Fruit fly (Drosophila melanogaster) whole organism, prepupa: ENCODE data around the gene CG12594.

Source experiments
- CG10631 ChIP-seq: fragments of 200-800 bp; sonication (Bioruptor generic); optimal IDR thresholded peaks from 2 replicates; lab custom pipeline; 2016; ENCODE audit warnings: missing biosample characterization, missing genetic modification characterization
- CG10669 ChIP-seq: fragments of 200-800 bp; sonication (Bioruptor generic); optimal IDR thresholded peaks from 3 replicates; lab custom pipeline; 2018; ENCODE audit warnings: missing biosample characterization, mild to moderate bottlenecking, missing genetic modification characterization, moderate library complexity
- CG11294 ChIP-seq: fragments of 200-800 bp; sonication (Bioruptor generic); IDR thresholded peaks from 2 replicates; pipeline ENCODE4 v1.3.6; 2022; ENCODE audit warnings: missing biosample characterization, missing genetic modification characterization
- CG11762 ChIP-seq: fragments of 200-800 bp; sonication (Bioruptor generic); optimal IDR thresholded peaks from 3 replicates; lab custom pipeline; 2016; ENCODE audit warnings: missing biosample characterization, missing genetic modification characterization; ENCODE audit not compliant: insufficient read depth
- CG11902 ChIP-seq: fragments of 200-800 bp; sonication (Bioruptor generic); optimal IDR thresholded peaks from 3 replicates; lab custom pipeline; 2016; ENCODE audit warnings: missing biosample characterization, missing genetic modification characterization
- CG15336 ChIP-seq: fragments of 200-800 bp; sonication (Bioruptor generic); IDR thresholded peaks from 2 replicates; pipeline ENCODE4 v1.3.6; 2022; ENCODE audit warnings: missing biosample characterization, missing genetic modification characterization
- CG1621 ChIP-seq: fragments of 200-800 bp; sonication (Bioruptor generic); optimal IDR thresholded peaks from 3 replicates; lab custom pipeline; 2018; ENCODE audit warnings: missing biosample characterization, mild to moderate bottlenecking, missing genetic modification characterization
- CG16779 ChIP-seq: fragments of 200-800 bp; sonication (Bioruptor generic); optimal IDR thresholded peaks from 3 replicates; lab custom pipeline; 2017; ENCODE audit warnings: missing biosample characterization, mild to moderate bottlenecking, missing genetic modification characterization
- CG3032 ChIP-seq: fragments of 200-800 bp; optimal IDR thresholded peaks from 2 replicates; lab custom pipeline; 2019; ENCODE audit warnings: missing biosample characterization, mild to moderate bottlenecking, missing genetic modification characterization, moderate library complexity
- CG31627 ChIP-seq: fragments of 200-800 bp; sonication (Bioruptor generic); optimal IDR thresholded peaks from 3 replicates; lab custom pipeline; 2016; ENCODE audit warnings: missing biosample characterization, missing genetic modification characterization
- CG32006 ChIP-seq: fragments of 200-800 bp; sonication (Bioruptor generic); optimal IDR thresholded peaks from 3 replicates; lab custom pipeline; 2017; ENCODE audit warnings: missing biosample characterization, mild to moderate bottlenecking, missing genetic modification characterization
- CG34406 ChIP-seq: fragments of 200-800 bp; sonication (Bioruptor generic); optimal IDR thresholded peaks from 3 replicates; lab custom pipeline; 2016; ENCODE audit warnings: missing biosample characterization, missing genetic modification characterization
- CG3919 ChIP-seq: fragments of 200-800 bp; sonication (Bioruptor generic); optimal IDR thresholded peaks from 3 replicates; lab custom pipeline; 2016; ENCODE audit warnings: missing biosample characterization, missing genetic modification characterization
- CG4318 ChIP-seq: fragments of 200-800 bp; sonication (Bioruptor generic); optimal IDR thresholded peaks from 3 replicates; lab custom pipeline; 2017; ENCODE audit warnings: missing biosample characterization, mild to moderate bottlenecking, missing genetic modification characterization
- CG6276 ChIP-seq: fragments of 200-800 bp; sonication (Bioruptor generic); optimal IDR thresholded peaks from 2 replicates; lab custom pipeline; 2017; ENCODE audit warnings: missing biosample characterization, mild to moderate bottlenecking, missing genetic modification characterization
- CG6792 ChIP-seq: fragments of 200-800 bp; sonication (Bioruptor generic); optimal IDR thresholded peaks from 3 replicates; lab custom pipeline; 2016; ENCODE audit warnings: missing biosample characterization, missing genetic modification characterization
- CG6808 ChIP-seq: fragments of 200-800 bp; sonication (Bioruptor generic); optimal IDR thresholded peaks from 3 replicates; lab custom pipeline; 2017; ENCODE audit warnings: missing biosample characterization, missing genetic modification characterization, mild to moderate bottlenecking, moderate library complexity, missing genetic modification reagents
- CG6854 ChIP-seq: fragments of 200-800 bp; sonication (Bioruptor generic); optimal IDR thresholded peaks from 2 replicates; lab custom pipeline; 2017; ENCODE audit warnings: missing biosample characterization, mild to moderate bottlenecking, missing genetic modification characterization
- CG8119 ChIP-seq: fragments of 200-800 bp; sonication (Bioruptor generic); IDR thresholded peaks from 3 replicates; pipeline ENCODE4 v1.3.6; 2022; ENCODE audit warnings: missing biosample characterization, missing genetic modification characterization
- CG8319 ChIP-seq: fragments of 200-800 bp; sonication (Bioruptor generic); optimal IDR thresholded peaks from 3 replicates; lab custom pipeline; 2016; ENCODE audit warnings: missing biosample characterization, missing genetic modification characterization
- CG8632 ChIP-seq: fragments of 200-800 bp; sonication (Bioruptor generic); optimal IDR thresholded peaks from 3 replicates; lab custom pipeline; 2016; ENCODE audit warnings: missing biosample characterization, missing genetic modification characterization
- Eip75B ChIP-seq: fragments of 200-800 bp; sonication (Bioruptor generic); optimal IDR thresholded peaks from 3 replicates; lab custom pipeline; 2016; ENCODE audit warnings: missing biosample characterization, missing genetic modification characterization
- Eip78C ChIP-seq: fragments of 200-800 bp; sonication (Bioruptor generic); peaks from one replicate; lab custom pipeline; 2016; ENCODE audit warnings: missing biosample characterization, missing genetic modification characterization
- Ets96B ChIP-seq: fragments of 200-800 bp; optimal IDR thresholded peaks from 2 replicates; lab custom pipeline; 2019; ENCODE audit warnings: missing biosample characterization, mild to moderate bottlenecking, missing genetic modification characterization, moderate library complexity
- Gug ChIP-seq: fragments of 200-800 bp; sonication (Bioruptor generic); IDR thresholded peaks from 2 replicates; pipeline ENCODE4 v1.3.6; 2022; ENCODE audit warnings: missing biosample characterization, missing genetic modification characterization
- Hr38 ChIP-seq: sonication (Bioruptor generic); optimal IDR thresholded peaks from 2 replicates; lab custom pipeline; 2016; ENCODE audit warnings: missing biosample characterization, missing genetic modification characterization
- Hr39 ChIP-seq: fragments of 200-800 bp; sonication (Bioruptor generic); optimal IDR thresholded peaks from 2 replicates; lab custom pipeline; 2016; ENCODE audit warnings: missing biosample characterization, missing genetic modification characterization
- Hr4 ChIP-seq: fragments of 200-800 bp; sonication (Bioruptor generic); optimal IDR thresholded peaks from 3 replicates; lab custom pipeline; 2016; ENCODE audit warnings: missing biosample characterization, missing genetic modification characterization
- Lpt ChIP-seq: fragments of 200-800 bp; sonication (Bioruptor generic); optimal IDR thresholded peaks from 3 replicates; lab custom pipeline; 2016; ENCODE audit warnings: missing biosample characterization, missing genetic modification characterization
- Met ChIP-seq: fragments of 200-800 bp; sonication (Bioruptor generic); optimal IDR thresholded peaks from 3 replicates; lab custom pipeline; 2016; ENCODE audit warnings: missing biosample characterization, missing genetic modification characterization
- OdsH ChIP-seq: fragments of 200-800 bp; sonication (Bioruptor generic); optimal IDR thresholded peaks from 3 replicates; lab custom pipeline; 2016; ENCODE audit warnings: missing biosample characterization, missing genetic modification characterization
- Smox ChIP-seq: fragments of 200-800 bp; sonication (Bioruptor generic); optimal IDR thresholded peaks from 3 replicates; lab custom pipeline; 2016; ENCODE audit warnings: missing biosample characterization, missing genetic modification characterization
- Sox14 ChIP-seq: fragments of 200-800 bp; sonication (Bioruptor generic); optimal IDR thresholded peaks from 3 replicates; lab custom pipeline; 2016; ENCODE audit warnings: missing biosample characterization, missing genetic modification characterization
- Sox15 ChIP-seq: fragments of 200-800 bp; sonication (Bioruptor generic); optimal IDR thresholded peaks from 3 replicates; lab custom pipeline; 2016; ENCODE audit warnings: missing biosample characterization, missing genetic modification characterization
- achi ChIP-seq: fragments of 200-800 bp; sonication (Bioruptor generic); optimal IDR thresholded peaks from 3 replicates; lab custom pipeline; 2016; ENCODE audit warnings: missing biosample characterization, missing genetic modification characterization
- cyc ChIP-seq: fragments of 200-800 bp; sonication (Bioruptor generic); optimal IDR thresholded peaks from 3 replicates; lab custom pipeline; 2016; ENCODE audit warnings: missing biosample characterization, missing genetic modification characterization
- dac ChIP-seq: fragments of 200-800 bp; sonication (Bioruptor generic); optimal IDR thresholded peaks from 2 replicates; lab custom pipeline; 2017; ENCODE audit warnings: missing biosample characterization, mild to moderate bottlenecking, missing genetic modification characterization
- esn ChIP-seq: fragments of 200-800 bp; sonication (Bioruptor generic); optimal IDR thresholded peaks from 2 replicates; lab custom pipeline; 2016; ENCODE audit warnings: missing biosample characterization, mild to moderate bottlenecking, missing genetic modification characterization, moderate library complexity
- fkh ChIP-seq: fragments of 200-800 bp; sonication (Bioruptor generic); optimal IDR thresholded peaks from 3 replicates; lab custom pipeline; 2017; ENCODE audit warnings: missing biosample characterization, mild to moderate bottlenecking, missing genetic modification characterization, moderate library complexity
- lz ChIP-seq: fragments of 200-800 bp; sonication (Bioruptor generic); optimal IDR thresholded peaks from 3 replicates; lab custom pipeline; 2016; ENCODE audit warnings: missing biosample characterization, missing genetic modification characterization
- net ChIP-seq: fragments of 200-800 bp; sonication (Bioruptor generic); optimal IDR thresholded peaks from 3 replicates; lab custom pipeline; 2016; ENCODE audit warnings: missing biosample characterization, missing genetic modification characterization
- pdm3 ChIP-seq: fragments of 200-800 bp; sonication (Bioruptor generic); optimal IDR thresholded peaks from 3 replicates; lab custom pipeline; 2016; ENCODE audit warnings: missing biosample characterization, missing genetic modification characterization
- salr ChIP-seq, 2 experiments: fragments of 200-800 bp; sonication (Bioruptor generic); optimal IDR thresholded peaks; 3 replicates each; lab custom pipeline; 2016 to 2018; ENCODE audit warnings: missing biosample characterization in 2 of 2, missing genetic modification characterization in 2 of 2, mild to moderate bottlenecking in 1 of 2
- spab ChIP-seq: fragments of 200-800 bp; sonication (Bioruptor generic); optimal IDR thresholded peaks from 2 replicates; lab custom pipeline; 2017; ENCODE audit warnings: missing biosample characterization, mild to moderate bottlenecking, missing genetic modification characterization, missing genetic modification reagents
- ss ChIP-seq, 2 experiments: fragments of 200-800 bp; sonication (Bioruptor generic); optimal IDR thresholded peaks; 2 replicates in 1 of 2; 3 replicates in 1 of 2; lab custom pipeline; 2017 to 2018; ENCODE audit warnings: mild to moderate bottlenecking in 2 of 2, missing biosample characterization in 2 of 2, missing genetic modification characterization in 2 of 2, moderate library complexity in 1 of 2
- svp ChIP-seq: fragments of 200-800 bp; sonication (Bioruptor generic); peaks from one replicate; lab custom pipeline; 2016; ENCODE audit warnings: missing biosample characterization, missing genetic modification characterization
- topi ChIP-seq: fragments of 200-800 bp; sonication (Bioruptor generic); optimal IDR thresholded peaks from 3 replicates; lab custom pipeline; 2016; ENCODE audit warnings: missing biosample characterization, missing genetic modification characterization

CG12594 gene

dm6 chr3R:11773325-11773998 is 51.9 kb downstream of the CG12594 start (continued):
- TF ChIP-seq CG10669 (GFP tag; lab: Kevin White, UChicago), result no peak
- TF ChIP-seq svp (GFP tag; lab: Kevin White, UChicago), result no peak
- no peak for TF ChIP-seq Lpt (GFP tag; lab: Kevin White, UChicago)
- TF ChIP-seq Hr38 (GFP tag; lab: Kevin White, UChicago), result no peak
- TF ChIP-seq CG16779 (tag; lab: Kevin White, UChicago), result no peak
- TF ChIP-seq CG8119 (GFP tag; lab: Robert Waterston, UW), result peak; percentile 50; the same call in 1 of the 3 replicates
- TF ChIP-seq net (GFP tag; lab: Kevin White, UChicago), result no peak
- TF ChIP-seq OdsH (GFP tag; lab: Kevin White, UChicago), result no peak
- TF ChIP-seq fkh, result no peak
- no peak for TF ChIP-seq Smox (GFP tag; lab: Kevin White, UChicago)
- TF ChIP-seq CG8632 (GFP tag; lab: Kevin White, UChicago), result no peak
- TF ChIP-seq CG11762, result no peak
- TF ChIP-seq dac (GFP tag; lab: Kevin White, UChicago), result no peak
- no peak for TF ChIP-seq spab (GFP tag; lab: Kevin White, UChicago)
- TF ChIP-seq CG11902, result no peak
- no peak for TF ChIP-seq salr (GFP tag; optimal IDR thresholded peaks at IDR 0.05; lab: Kevin White, UChicago)
- no peak for TF ChIP-seq CG3032 (tag; lab: Kevin White, UChicago)
- TF ChIP-seq CG6808, result no peak

DNA sequence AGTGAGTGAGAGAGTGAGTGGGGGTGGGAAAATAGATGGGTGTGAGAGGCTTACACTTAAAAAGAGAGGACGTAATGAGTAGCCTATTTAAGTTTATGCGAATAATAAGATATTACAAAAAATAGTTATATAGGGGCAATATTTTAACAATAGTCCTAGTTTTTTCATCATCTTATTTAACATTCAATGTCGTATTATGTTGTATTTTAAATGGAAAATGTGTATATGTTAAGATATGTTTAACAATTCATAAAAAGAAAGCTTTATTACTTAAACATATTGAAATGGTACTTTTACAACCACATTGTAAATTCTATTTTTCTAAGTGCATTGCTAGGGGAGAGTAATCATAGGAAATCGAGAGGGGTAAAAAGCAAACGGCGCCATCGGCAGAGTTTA is 52.5 kb downstream of the CG12594 start:
- TF ChIP-seq CG6276 (GFP tag; lab: Kevin White, UChicago) (no peak), CG6854 (no peak), CG34406 (GFP tag; lab: Kevin White, UChicago) (peak; percentile 46), Ets96B (tag; lab: Kevin White, UChicago) (peak; percentile 73), Met (peak; percentile 52), pdm3 (GFP tag; lab: Kevin White, UChicago) (peak; percentile 36), CG32006 (peak; percentile 51), Lpt (GFP tag; lab: Kevin White, UChicago) (no peak), CG11902 (no peak), CG3919 (GFP tag; lab: Kevin White, UChicago) (peak; percentile 34), CG16779 (tag; lab: Kevin White, UChicago) (no peak), CG10669 (GFP tag; lab: Kevin White, UChicago) (peak; percentile 38), CG15336 (GFP tag; lab: Robert Waterston, UW) (peak; percentile 42), CG8632 (GFP tag; lab: Kevin White, UChicago) (peak; percentile 21), CG10631 (GFP tag; lab: Kevin White, UChicago) (peak; percentile 53), CG4318 (GFP tag; lab: Kevin White, UChicago) (no peak), cyc (peak; percentile 16), CG11762 (no peak), Hr4 (peak; percentile 47), OdsH (GFP tag; lab: Kevin White, UChicago) (peak; percentile 57), net (GFP tag; lab: Kevin White, UChicago) (peak; percentile 41), Sox15 (GFP tag; lab: Kevin White, UChicago) (peak; percentile 10), Hr39 (peak; percentile 0), topi (peak; percentile 43), CG6808 (peak; percentile 47), Eip78C (peak; percentile 86), spab (GFP tag; lab: Kevin White, UChicago) (peak; percentile 50), salr (GFP tag; optimal IDR thresholded peaks at IDR 0.05; lab: Kevin White, UChicago) (peak in 1 of 2 experiments; percentile 34), CG1621 (no peak), achi (GFP tag; lab: Kevin White, UChicago) (peak; percentile 46), CG6792 (GFP tag; lab: Kevin White, UChicago) (peak; percentile 49), CG31627 (GFP tag; lab: Kevin White, UChicago) (peak; percentile 27), ss (GFP tag; optimal IDR thresholded peaks at IDR 0.05; lab: Kevin White, UChicago) (peak; percentile 32 to 44), Eip75B (GFP tag; lab: Kevin White, UChicago) (peak; percentile 58), CG11294 (no peak), CG8319 (no peak), CG8119 (GFP tag; lab: Robert Waterston, UW) (peak; percentile 36; the same call in 1 of the 3 replicates), esn (GFP tag; lab: Kevin White, UChicago) (peak; percentile 51), Gug (GFP tag; lab: Robert Waterston, UW) (no peak), Sox14 (GFP tag; lab: Kevin White, UChicago) (peak; percentile 24), lz (GFP tag; lab: Kevin White, UChicago) (peak; percentile 43)
